Worm (Caenorhabditis elegans): ENCODE data around the gene F32A5.8.

Gene F32A5.8

DNA sequence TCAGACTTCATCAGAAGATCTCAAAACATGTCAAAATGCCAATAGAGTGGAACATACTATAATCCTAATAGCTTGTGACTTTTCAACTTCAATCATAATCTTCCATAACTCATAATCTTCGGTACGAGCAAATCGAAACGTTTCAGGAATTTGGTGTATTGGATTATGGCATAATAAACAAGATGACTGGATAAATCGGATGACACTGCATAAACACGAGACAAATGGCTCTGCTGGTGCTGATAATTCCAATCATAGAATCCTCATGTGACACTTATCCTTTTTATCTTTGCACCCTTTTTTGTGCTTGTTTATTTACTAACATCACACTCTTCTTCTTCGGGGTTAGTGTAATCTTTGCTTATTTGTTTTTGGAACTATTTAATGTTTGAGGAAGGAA lies 27.2 kb downstream of the F32A5.8 start:
- TF ChIP-seq nhr-20 (tag; optimal IDR thresholded peaks at IDR 0.05), result peak; percentile 6
- TF ChIP-seq sox-4 (tag; optimal IDR thresholded peaks at IDR 0.05), result peak; percentile 70
- no peak for TF ChIP-seq lin-39 (tag; optimal IDR thresholded peaks at IDR 0.05)
- no peak for TF ChIP-seq ama-1 (optimal IDR thresholded peaks at IDR 0.05)
- TF ChIP-seq nhr-47 (tag; optimal IDR thresholded peaks at IDR 0.05), result peak; percentile 56
- TF ChIP-seq sptf-1 (tag; optimal IDR thresholded peaks at IDR 0.05), result no peak
- TF ChIP-seq fkh-4 (tag; optimal IDR thresholded peaks at IDR 0.05; ENCODE audit: borderline replicate concordance), result peak; percentile 56
- no peak for TF ChIP-seq ceh-63 (GFP tag; optimal IDR thresholded peaks at IDR 0.05)
- no peak for TF ChIP-seq F16B12.6 (tag; optimal IDR thresholded peaks at IDR 0.05)
- TF ChIP-seq fos-1 (tag; optimal IDR thresholded peaks at IDR 0.05), result no peak
- TF ChIP-seq fkh-8 (tag; optimal IDR thresholded peaks at IDR 0.05), result peak; percentile 29
- TF ChIP-seq nhr-76 (tag; optimal IDR thresholded peaks at IDR 0.05), result no peak
- no peak for TF ChIP-seq tlp-1 (tag; optimal IDR thresholded peaks at IDR 0.05)
- TF ChIP-seq egl-13 (tag; optimal IDR thresholded peaks at IDR 0.05), result peak; percentile 33
- no peak for TF ChIP-seq ceh-8 (GFP tag; optimal IDR thresholded peaks at IDR 0.05)
- TF ChIP-seq egl-27 (tag; optimal IDR thresholded peaks at IDR 0.05), result no peak
- no peak for TF ChIP-seq efl-1 (optimal IDR thresholded peaks at IDR 0.05)
- TF ChIP-seq efl-1 (GFP tag; optimal IDR thresholded peaks at IDR 0.05 in 1 of 2), result no peak
- TF ChIP-seq pax-3 (tag; optimal IDR thresholded peaks at IDR 0.05), result peak; percentile 81
- TF ChIP-seq jun-1 (tag; optimal IDR thresholded peaks at IDR 0.05), result no peak
- TF ChIP-seq ztf-11 (tag; optimal IDR thresholded peaks at IDR 0.05), result no peak
- TF ChIP-seq ceh-82 (tag; optimal IDR thresholded peaks at IDR 0.05), result no peak
- TF ChIP-seq lin-13 (GFP tag; optimal IDR thresholded peaks at IDR 0.05), result no peak
- no peak for TF ChIP-seq isw-1 (GFP tag; IDR thresholded peaks at IDR 0.05)
- no peak for TF ChIP-seq hpl-2 (GFP tag; optimal IDR thresholded peaks at IDR 0.05)
- peak; percentile 99 for TF ChIP-seq dsc-1 (tag; optimal IDR thresholded peaks at IDR 0.05)
- TF ChIP-seq dpl-1 (GFP tag; optimal IDR thresholded peaks at IDR 0.05), result no peak
- TF ChIP-seq aly-2 (tag; optimal IDR thresholded peaks at IDR 0.05), result no peak
- TF ChIP-seq blmp-1 (tag; optimal IDR thresholded peaks at IDR 0.05), result no peak
- TF ChIP-seq vab-15 (tag; optimal IDR thresholded peaks at IDR 0.05), result no peak
- TF ChIP-seq nhr-77 (tag; optimal IDR thresholded peaks at IDR 0.05), result no peak
- no peak for TF ChIP-seq lin-35 (GFP tag; optimal IDR thresholded peaks at IDR 0.05)
- no peak for TF ChIP-seq hlh-4 (tag; optimal IDR thresholded peaks at IDR 0.05)
- no peak for TF ChIP-seq nhr-84 (tag; optimal IDR thresholded peaks at IDR 0.05)
- TF ChIP-seq xbp-1 (tag; optimal IDR thresholded peaks at IDR 0.05), result no peak
- no peak for TF ChIP-seq nhr-28 (tag; optimal IDR thresholded peaks at IDR 0.05)
- TF ChIP-seq sup-37 (GFP tag; optimal IDR thresholded peaks at IDR 0.05), result no peak
- TF ChIP-seq irx-1 (tag; optimal IDR thresholded peaks at IDR 0.05), result no peak
- peak; percentile 16 for TF ChIP-seq nhr-11 (tag; optimal IDR thresholded peaks at IDR 0.05)
- TF ChIP-seq mep-1 (tag; optimal IDR thresholded peaks at IDR 0.05), result no peak
- no peak for TF ChIP-seq mef-2 (tag; optimal IDR thresholded peaks at IDR 0.05)
- no peak for TF ChIP-seq nhr-12 (tag; optimal IDR thresholded peaks at IDR 0.05)
- no peak for TF ChIP-seq snu-23 (GFP tag; optimal IDR thresholded peaks at IDR 0.05)
- TF ChIP-seq grh-1 (GFP tag; IDR thresholded peaks at IDR 0.05), result no peak
- no peak for TF ChIP-seq pqm-1 (tag; optimal IDR thresholded peaks at IDR 0.05)
- TF ChIP-seq lir-3 (tag; optimal IDR thresholded peaks at IDR 0.05; ENCODE audit: poor library complexity), result peak; percentile 22
- no peak for TF ChIP-seq ceh-88 (GFP tag; IDR thresholded peaks at IDR 0.05)
- no peak for TF ChIP-seq zip-4 (GFP tag; optimal IDR thresholded peaks at IDR 0.05)
- TF ChIP-seq unc-130 (tag; optimal IDR thresholded peaks at IDR 0.05), result no peak
- TF ChIP-seq unc-98 (GFP tag; IDR thresholded peaks at IDR 0.05), result no peak
- TF ChIP-seq nhr-90 (tag; optimal IDR thresholded peaks at IDR 0.05; ENCODE audit: poor library complexity), result no peak
- TF ChIP-seq nhr-71 (tag; optimal IDR thresholded peaks at IDR 0.05), result peak; percentile 39
- TF ChIP-seq lin-14 (GFP tag; optimal IDR thresholded peaks at IDR 0.05), result no peak
- no peak for TF ChIP-seq unc-62 (GFP tag; optimal IDR thresholded peaks at IDR 0.05)
- no peak for TF ChIP-seq tbx-2 (tag; optimal IDR thresholded peaks at IDR 0.05)
